Worm (Caenorhabditis elegans): ENCODE measurements around the gene dop-1.

DNA sequence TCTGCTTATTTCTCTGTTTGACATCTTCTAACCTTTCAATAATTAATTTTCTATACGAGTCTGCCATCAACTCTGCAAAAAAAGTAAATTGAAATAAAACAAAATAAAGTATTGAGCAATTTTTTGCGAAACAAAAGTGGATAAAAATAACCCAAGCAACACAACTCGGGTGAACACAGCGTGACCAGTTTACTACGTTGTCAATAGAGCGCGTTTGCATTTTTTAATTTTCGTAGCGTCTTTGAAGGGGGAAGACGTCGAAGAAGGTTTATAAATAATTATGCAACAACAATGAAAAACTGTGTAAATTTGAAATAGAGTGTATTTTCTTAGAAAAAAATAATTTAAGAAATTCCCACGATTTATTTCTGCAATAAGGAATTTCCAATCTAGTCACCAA, 43.7 kb upstream of the dop-1 start, which contains the start of gene atg-16.1:
- TF ChIP-seq ceh-90 (tag; optimal IDR thresholded peaks at IDR 0.05) = no peak
- TF ChIP-seq ces-1 (GFP tag; optimal IDR thresholded peaks at IDR 0.05) = no peak
- no peak for TF ChIP-seq ztf-11 (tag; optimal IDR thresholded peaks at IDR 0.05)
